Fruit fly (Drosophila melanogaster): Measurements from ENCODE around the gene gpp.

gpp gene

dm6 chr3R:6410412-6411225, 4.0 kb downstream of the gpp start (continued):
- TF ChIP-seq Rel (GFP tag; optimal IDR thresholded peaks at IDR 0.05) (no peak), Rel (tag; optimal IDR thresholded peaks at IDR 0.05) (peak; percentile 40), Myc (optimal IDR thresholded peaks at IDR 0.05) (no peak), woc (GFP tag; optimal IDR thresholded peaks at IDR 0.05) (peak; percentile 80)

- TF ChIP-seq usp (GFP tag; optimal IDR thresholded peaks at IDR 0.05) (no peak), Hr83 (GFP tag; optimal IDR thresholded peaks at IDR 0.05; ENCODE audit: poor library complexity, severe bottlenecking) (no peak), foxo (GFP tag; optimal IDR thresholded peaks at IDR 0.05) (no peak), lola (GFP tag; optimal IDR thresholded peaks at IDR 0.05) (no peak), GATAd (GFP tag; optimal IDR thresholded peaks at IDR 0.05) (no peak), Hr78 (GFP tag; optimal IDR thresholded peaks at IDR 0.05) (no peak), Vsx2 (GFP tag; optimal IDR thresholded peaks at IDR 0.05; ENCODE audit: partially characterized antibody) (no peak), tai (GFP tag; optimal IDR thresholded peaks at IDR 0.05) (no peak), h (GFP tag; optimal IDR thresholded peaks at IDR 0.05) (no peak), br (GFP tag; optimal IDR thresholded peaks at IDR 0.05) (no peak), N (GFP tag; optimal IDR thresholded peaks at IDR 0.05) (no peak), jim (GFP tag; optimal IDR thresholded peaks at IDR 0.05) (no peak), woc (GFP tag; optimal IDR thresholded peaks at IDR 0.05) (no peak), Mio (GFP tag; optimal IDR thresholded peaks at IDR 0.05) (no peak), Dfd (GFP tag; optimal IDR thresholded peaks at IDR 0.05) (no peak), ey (GFP tag; optimal IDR thresholded peaks at IDR 0.05) (no peak), Rel (GFP tag; optimal IDR thresholded peaks at IDR 0.05) (no peak), Rel (tag; optimal IDR thresholded peaks at IDR 0.05) (no peak), Abd-B (GFP tag; optimal IDR thresholded peaks at IDR 0.05) (no peak), HLH106 (tag; optimal IDR thresholded peaks at IDR 0.05) (no peak), dl (GFP tag; optimal IDR thresholded peaks at IDR 0.05; ENCODE audit: insufficient read depth in 1 of 2, partially characterized antibody in 2 of 2) (no peak)
Measured at dm6 chr3R:6411454-6412204, 5.0 kb downstream of the gpp start.

dm6 chr3R:6413771-6414438, 7.2 kb downstream of the gpp start:
- TF ChIP-seq Mio (GFP tag; optimal IDR thresholded peaks at IDR 0.05) = no peak
- no peak for TF ChIP-seq Vsx2 (GFP tag; optimal IDR thresholded peaks at IDR 0.05; ENCODE audit: partially characterized antibody)
- no peak for TF ChIP-seq ey (GFP tag; optimal IDR thresholded peaks at IDR 0.05)
- no peak for TF ChIP-seq dmrt93B (GFP tag; optimal IDR thresholded peaks at IDR 0.05)
- peak; percentile 81 for TF ChIP-seq Dfd (GFP tag; optimal IDR thresholded peaks at IDR 0.05)
- TF ChIP-seq GATAd (GFP tag; optimal IDR thresholded peaks at IDR 0.05) = no peak

dm6 chr3R:6414439-6415344, 8.0 kb downstream of the gpp start:
- TF ChIP-seq Dfd (GFP tag; optimal IDR thresholded peaks at IDR 0.05) = peak; percentile 51
- TF ChIP-seq N (GFP tag; optimal IDR thresholded peaks at IDR 0.05) = no peak

dm6 chr3R:6416242-6416641, 9.6 kb downstream of the gpp start:
- TF ChIP-seq ey (GFP tag; optimal IDR thresholded peaks at IDR 0.05) = peak; percentile 52
- TF ChIP-seq Sp1 (GFP tag; optimal IDR thresholded peaks at IDR 0.05) = peak; percentile 37
- TF ChIP-seq Hnf4 (GFP tag; optimal IDR thresholded peaks at IDR 0.05) = peak; percentile 52
- TF ChIP-seq Rel (GFP tag; optimal IDR thresholded peaks at IDR 0.05) = no peak
- TF ChIP-seq Rel (tag; optimal IDR thresholded peaks at IDR 0.05) = no peak
- TF ChIP-seq h (GFP tag; optimal IDR thresholded peaks at IDR 0.05) = peak; percentile 42
- TF ChIP-seq sv (GFP tag; optimal IDR thresholded peaks at IDR 0.05) = peak; percentile 62
- TF ChIP-seq Hr83 (GFP tag; optimal IDR thresholded peaks at IDR 0.05; ENCODE audit: poor library complexity, severe bottlenecking) = peak; percentile 25
- no peak for TF ChIP-seq Mio (GFP tag; optimal IDR thresholded peaks at IDR 0.05)
- peak; percentile 29 for TF ChIP-seq HLH106 (tag; optimal IDR thresholded peaks at IDR 0.05)
- TF ChIP-seq dmrt93B (GFP tag; optimal IDR thresholded peaks at IDR 0.05) = peak; percentile 4
- TF ChIP-seq Hr78 (GFP tag; optimal IDR thresholded peaks at IDR 0.05) = no peak
- TF ChIP-seq tai (GFP tag; optimal IDR thresholded peaks at IDR 0.05) = no peak
- peak; percentile 43 for TF ChIP-seq br (GFP tag; optimal IDR thresholded peaks at IDR 0.05)
- peak; percentile 35 for TF ChIP-seq CG32264 (GFP tag; optimal IDR thresholded peaks at IDR 0.05)
- TF ChIP-seq rgr (GFP tag; optimal IDR thresholded peaks at IDR 0.05) = peak; percentile 62
- no peak for TF ChIP-seq sage (GFP tag; optimal IDR thresholded peaks at IDR 0.05)
- peak; percentile 44 for TF ChIP-seq OdsH (GFP tag; optimal IDR thresholded peaks at IDR 0.05)
- TF ChIP-seq Abd-B (GFP tag; optimal IDR thresholded peaks at IDR 0.05) = no peak
- peak; percentile 21 for TF ChIP-seq psq (GFP tag; optimal IDR thresholded peaks at IDR 0.05)
- peak in 1 of 2 experiments; percentile 61 for TF ChIP-seq foxo (GFP tag; optimal IDR thresholded peaks at IDR 0.05)
- peak; percentile 23 for TF ChIP-seq fru (GFP tag; optimal IDR thresholded peaks at IDR 0.05)

Data from whole organism, wandering third instar larva.